Worm (Caenorhabditis elegans): Measurements from ENCODE around the gene srab-10.
"Not testable (repeated sequence)": the region's sequence is repeated elsewhere in the genome, so short reads cannot be mapped to it uniquely, and the experiment has no call there.

The srab-10 gene

ce11 chrV:3113751-3114150, 30.6 kb downstream of the srab-10 start, which contains the start of gene Y73C8C.8:
Y73C8C.8 (minus strand) TSS chrV:3113851.
- no peak for TF ChIP-seq ets-7 (tag; optimal IDR thresholded peaks at IDR 0.05)
- no peak for TF ChIP-seq F13C5.2 (tag; optimal IDR thresholded peaks at IDR 0.05)
- no peak for TF ChIP-seq tbx-11 (GFP tag; IDR thresholded peaks at IDR 0.05)
- TF ChIP-seq flt-1 (GFP tag; IDR thresholded peaks at IDR 0.05), result no peak
- TF ChIP-seq aly-1 (tag; optimal IDR thresholded peaks at IDR 0.05), result no peak
- TF ChIP-seq hmg-4 (GFP tag; optimal IDR thresholded peaks at IDR 0.05), result no peak
- no peak for TF ChIP-seq hmbx-1 (tag; optimal IDR thresholded peaks at IDR 0.05)
- TF ChIP-seq sea-1 (GFP tag; conservative IDR thresholded peaks at IDR 0.05), result no peak
- TF ChIP-seq ceh-36 (tag; optimal IDR thresholded peaks at IDR 0.05), result no peak
- no peak for TF ChIP-seq B0310.2 (tag; optimal IDR thresholded peaks at IDR 0.05)
- no peak for TF ChIP-seq ceh-13 (GFP tag; optimal IDR thresholded peaks at IDR 0.05)
- TF ChIP-seq tra-4 (tag; optimal IDR thresholded peaks at IDR 0.05), result no peak
- no peak for TF ChIP-seq scrt-1 (GFP tag; IDR thresholded peaks at IDR 0.05)
- TF ChIP-seq ama-1 (optimal IDR thresholded peaks at IDR 0.05), result no peak

ce11 chrV:3112198-3112597, 32.2 kb downstream of the srab-10 start:
- no peak for TF ChIP-seq scrt-1 (GFP tag; IDR thresholded peaks at IDR 0.05)
- TF ChIP-seq F13C5.2 (tag; optimal IDR thresholded peaks at IDR 0.05), result no peak
- no peak for TF ChIP-seq ama-1 (optimal IDR thresholded peaks at IDR 0.05)
- no peak for TF ChIP-seq hmg-4 (GFP tag; optimal IDR thresholded peaks at IDR 0.05)

- no peak for TF ChIP-seq scrt-1 (GFP tag; IDR thresholded peaks at IDR 0.05)
- TF ChIP-seq hnd-1 (tag; optimal IDR thresholded peaks at IDR 0.05), result no peak
- TF ChIP-seq tbx-11 (GFP tag; IDR thresholded peaks at IDR 0.05), result no peak
- no peak for TF ChIP-seq B0310.2 (tag; optimal IDR thresholded peaks at IDR 0.05)
- TF ChIP-seq sea-1 (GFP tag; conservative IDR thresholded peaks at IDR 0.05), result no peak
- no peak for TF ChIP-seq hmbx-1 (tag; optimal IDR thresholded peaks at IDR 0.05)
- TF ChIP-seq ceh-36 (tag; optimal IDR thresholded peaks at IDR 0.05), result no peak
- no peak for TF ChIP-seq hmg-4 (GFP tag; optimal IDR thresholded peaks at IDR 0.05)
- TF ChIP-seq ama-1 (optimal IDR thresholded peaks at IDR 0.05), result no peak
- TF ChIP-seq ceh-13 (GFP tag; optimal IDR thresholded peaks at IDR 0.05), result no peak
- no peak for TF ChIP-seq flt-1 (GFP tag; IDR thresholded peaks at IDR 0.05)
- TF ChIP-seq F13C5.2 (tag; optimal IDR thresholded peaks at IDR 0.05), result no peak
- TF ChIP-seq tra-4 (tag; optimal IDR thresholded peaks at IDR 0.05), result no peak
- no peak for TF ChIP-seq ets-7 (tag; optimal IDR thresholded peaks at IDR 0.05)
- no peak for TF ChIP-seq aly-1 (tag; optimal IDR thresholded peaks at IDR 0.05)
- no peak for TF ChIP-seq pes-1 (GFP tag; IDR thresholded peaks at IDR 0.05)
- TF ChIP-seq tbx-37 (GFP tag; conservative IDR thresholded peaks at IDR 0.05), result no peak
Measured at ce11 chrV:3107450-3107849, 36.9 kb downstream of the srab-10 start, which contains the start of gene str-68. str-68 (minus strand) TSS chrV:3107550.

ce11 chrV:3106785-3107184, 37.6 kb downstream of the srab-10 start:
- TF ChIP-seq F13C5.2 (tag; optimal IDR thresholded peaks at IDR 0.05) (no peak), ets-7 (tag; optimal IDR thresholded peaks at IDR 0.05) (no peak), sea-1 (GFP tag; conservative IDR thresholded peaks at IDR 0.05) (no peak), ama-1 (optimal IDR thresholded peaks at IDR 0.05) (no peak), pes-1 (GFP tag; IDR thresholded peaks at IDR 0.05) (no peak), hmbx-1 (tag; optimal IDR thresholded peaks at IDR 0.05) (no peak), scrt-1 (GFP tag; IDR thresholded peaks at IDR 0.05) (no peak), hnd-1 (tag; optimal IDR thresholded peaks at IDR 0.05) (no peak)

ce11 chrV:3105810-3106209, 38.6 kb downstream of the srab-10 start, which contains the start of gene str-69:
str-69 (minus strand) TSS chrV:3105910.
- TF ChIP-seq hmg-4 (GFP tag; optimal IDR thresholded peaks at IDR 0.05) (no peak), ets-7 (tag; optimal IDR thresholded peaks at IDR 0.05) (no peak), flt-1 (GFP tag; IDR thresholded peaks at IDR 0.05) (no peak), ceh-36 (tag; optimal IDR thresholded peaks at IDR 0.05) (no peak), scrt-1 (GFP tag; IDR thresholded peaks at IDR 0.05) (no peak), tbx-11 (GFP tag; IDR thresholded peaks at IDR 0.05) (no peak), aly-1 (tag; optimal IDR thresholded peaks at IDR 0.05) (no peak), ceh-13 (GFP tag; optimal IDR thresholded peaks at IDR 0.05) (no peak), hnd-1 (tag; optimal IDR thresholded peaks at IDR 0.05) (no peak), tra-4 (tag; optimal IDR thresholded peaks at IDR 0.05) (no peak), tbx-37 (GFP tag; conservative IDR thresholded peaks at IDR 0.05) (no peak), F13C5.2 (tag; optimal IDR thresholded peaks at IDR 0.05) (no peak), ama-1 (optimal IDR thresholded peaks at IDR 0.05) (no peak), pes-1 (GFP tag; IDR thresholded peaks at IDR 0.05) (no peak), hmbx-1 (tag; optimal IDR thresholded peaks at IDR 0.05) (no peak), sea-1 (GFP tag; conservative IDR thresholded peaks at IDR 0.05) (no peak), B0310.2 (tag; optimal IDR thresholded peaks at IDR 0.05) (no peak)

ce11 chrV:3104134-3104533, 40.3 kb downstream of the srab-10 start, which contains the start of gene str-66:
str-66 (minus strand) TSS chrV:3104234.
- TF ChIP-seq hmbx-1 (tag; optimal IDR thresholded peaks at IDR 0.05), result no peak
- TF ChIP-seq tbx-37 (GFP tag; conservative IDR thresholded peaks at IDR 0.05), result no peak
- TF ChIP-seq B0310.2 (tag; optimal IDR thresholded peaks at IDR 0.05), result no peak
- TF ChIP-seq tbx-11 (GFP tag; IDR thresholded peaks at IDR 0.05), result no peak
- TF ChIP-seq ets-7 (tag; optimal IDR thresholded peaks at IDR 0.05), result no peak
- no peak for TF ChIP-seq ceh-13 (GFP tag; optimal IDR thresholded peaks at IDR 0.05)
- TF ChIP-seq sea-1 (GFP tag; conservative IDR thresholded peaks at IDR 0.05), result no peak
- no peak for TF ChIP-seq pes-1 (GFP tag; IDR thresholded peaks at IDR 0.05)
- no peak for TF ChIP-seq ceh-36 (tag; optimal IDR thresholded peaks at IDR 0.05)
- no peak for TF ChIP-seq aly-1 (tag; optimal IDR thresholded peaks at IDR 0.05)
- no peak for TF ChIP-seq scrt-1 (GFP tag; IDR thresholded peaks at IDR 0.05)
- TF ChIP-seq F13C5.2 (tag; optimal IDR thresholded peaks at IDR 0.05), result no peak
- no peak for TF ChIP-seq tra-4 (tag; optimal IDR thresholded peaks at IDR 0.05)
- TF ChIP-seq flt-1 (GFP tag; IDR thresholded peaks at IDR 0.05), result no peak

- not testable (repeated sequence) for TF ChIP-seq ama-1 (optimal IDR thresholded peaks at IDR 0.05); scrt-1 (GFP tag; IDR thresholded peaks at IDR 0.05); tbx-37 (GFP tag; conservative IDR thresholded peaks at IDR 0.05)
Measured at ce11 chrV:3102049-3102448, 42.3 kb downstream of the srab-10 start, which contains the start of gene Y73C8C.4. Y73C8C.4 (minus strand) TSS chrV:3102149.

ce11 chrV:3100527-3100926, 43.9 kb downstream of the srab-10 start:
- no peak for TF ChIP-seq ama-1 (optimal IDR thresholded peaks at IDR 0.05)
